Worm (Caenorhabditis elegans): ENCODE results near the gene M106.8.

M106.8 gene

ce11 chrII:10840067-10840466, 3.4 kb downstream of the M106.8 start (continued):
- TF ChIP-seq ceh-6 (GFP tag; optimal IDR thresholded peaks at IDR 0.05) (peak; percentile 91), pat-9 (tag; optimal IDR thresholded peaks at IDR 0.05) (peak; percentile 95), pha-2 (tag; optimal IDR thresholded peaks at IDR 0.05) (peak; percentile 88), ttx-3 (tag; optimal IDR thresholded peaks at IDR 0.05) (peak; percentile 90), eyg-1 (tag; optimal IDR thresholded peaks at IDR 0.05) (peak; percentile 93), ets-4 (tag; optimal IDR thresholded peaks at IDR 0.05) (no peak), ceh-34 (tag; optimal IDR thresholded peaks at IDR 0.05) (peak; percentile 87), hlh-6 (tag; optimal IDR thresholded peaks at IDR 0.05) (peak; percentile 88), hlh-15 (tag; optimal IDR thresholded peaks at IDR 0.05) (peak; percentile 71), K09A11.1 (tag; optimal IDR thresholded peaks at IDR 0.05; ENCODE audit: insufficient read depth) (peak; percentile 85), zip-5 (tag; optimal IDR thresholded peaks at IDR 0.05) (peak; percentile 65), npax-4 (tag; optimal IDR thresholded peaks at IDR 0.05) (peak; percentile 82), ceh-48 (tag; optimal IDR thresholded peaks at IDR 0.05) (peak; percentile 78), pqm-1 (tag; optimal IDR thresholded peaks at IDR 0.05) (peak; percentile 67), ceh-9 (tag; optimal IDR thresholded peaks at IDR 0.05) (peak; percentile 71), ama-1 (optimal IDR thresholded peaks at IDR 0.05) (no peak), ceh-24 (tag; optimal IDR thresholded peaks at IDR 0.05) (peak; percentile 59)

ce11 chrII:10838550-10838949, 4.9 kb downstream of the M106.8 start:
- TF ChIP-seq ceh-6 (GFP tag; optimal IDR thresholded peaks at IDR 0.05): no peak
- no peak for TF ChIP-seq lin-11 (tag; optimal IDR thresholded peaks at IDR 0.05)
- TF ChIP-seq nhr-232 (tag; optimal IDR thresholded peaks at IDR 0.05): no peak
- no peak for TF ChIP-seq ceh-9 (tag; optimal IDR thresholded peaks at IDR 0.05)
- peak; percentile 63 for TF ChIP-seq nfya-1 (tag; optimal IDR thresholded peaks at IDR 0.05)
- TF ChIP-seq ceh-31 (tag; optimal IDR thresholded peaks at IDR 0.05): no peak
- no peak for TF ChIP-seq K09A11.1 (tag; optimal IDR thresholded peaks at IDR 0.05; ENCODE audit: insufficient read depth)

- TF ChIP-seq zip-5 (tag; optimal IDR thresholded peaks at IDR 0.05) (no peak), unc-42 (tag; optimal IDR thresholded peaks at IDR 0.05) (no peak), pat-9 (tag; optimal IDR thresholded peaks at IDR 0.05) (no peak), hlh-6 (tag; optimal IDR thresholded peaks at IDR 0.05) (no peak)
Measured at ce11 chrII:10834717-10835116, 8.7 kb downstream of the M106.8 start.

- no peak for TF ChIP-seq lin-11 (tag; optimal IDR thresholded peaks at IDR 0.05)
- TF ChIP-seq pqm-1 (tag; optimal IDR thresholded peaks at IDR 0.05): no peak
- TF ChIP-seq hlh-13 (GFP tag; optimal IDR thresholded peaks at IDR 0.05): no peak
- no peak for TF ChIP-seq ceh-9 (tag; optimal IDR thresholded peaks at IDR 0.05)
- no peak for TF ChIP-seq pax-1 (tag; optimal IDR thresholded peaks at IDR 0.05)
- TF ChIP-seq sdc-2 (tag; optimal IDR thresholded peaks at IDR 0.05): no peak
- TF ChIP-seq K09A11.1 (tag; optimal IDR thresholded peaks at IDR 0.05; ENCODE audit: insufficient read depth): no peak
- TF ChIP-seq elt-4 (tag; optimal IDR thresholded peaks at IDR 0.05): no peak
Measured at ce11 chrII:10829572-10829971, 13.9 kb downstream of the M106.8 start.

- no peak for TF ChIP-seq pha-4 (tag; optimal IDR thresholded peaks at IDR 0.05)
Measured at ce11 chrII:10829081-10829480, 14.3 kb downstream of the M106.8 start, which contains the start of gene VM106R.1. Gene VM106R.1, minus strand, starts transcription at chrII:10829181.

ce11 chrII:10824046-10824445, 19.4 kb downstream of the M106.8 start, which contains the start of the genes R06F6.12 and mix-1:
Gene R06F6.12, minus strand, starts transcription at chrII:10824081.
Gene mix-1, plus strand, starts transcription at chrII:10824246.
- TF ChIP-seq hlh-30 (tag; optimal IDR thresholded peaks at IDR 0.05; ENCODE audit: insufficient read depth): peak; percentile 44
- TF ChIP-seq ceh-31 (tag; optimal IDR thresholded peaks at IDR 0.05): peak; percentile 26
- peak; percentile 55 for TF ChIP-seq nfya-1 (tag; optimal IDR thresholded peaks at IDR 0.05)
- no peak for TF ChIP-seq Y22D7AL.16 (tag; optimal IDR thresholded peaks at IDR 0.05)
- TF ChIP-seq ttx-3 (tag; optimal IDR thresholded peaks at IDR 0.05): no peak
- no peak for TF ChIP-seq ahr-1 (tag; optimal IDR thresholded peaks at IDR 0.05)
- TF ChIP-seq elt-2 (tag; optimal IDR thresholded peaks at IDR 0.05): peak; percentile 48
- TF ChIP-seq sox-4 (tag; optimal IDR thresholded peaks at IDR 0.05): no peak
- TF ChIP-seq dve-1 (tag; optimal IDR thresholded peaks at IDR 0.05): peak; percentile 3

Measured in whole organism, late embryonic.